Fruit fly (Drosophila melanogaster) whole organism, wandering third instar larva: ENCODE measurements around the gene Dref.

ENCODE experiments used
- Dfd ChIP-seq: fragments of >200 bp; optimal IDR thresholded peaks from 2 replicates; lab custom pipeline; 2017; ENCODE audit warnings: missing biosample characterization, missing genetic modification characterization
- GATAd ChIP-seq: sonication (Bioruptor generic); optimal IDR thresholded peaks from 2 replicates; lab custom pipeline; 2016; ENCODE audit warnings: missing biosample characterization, missing genetic modification characterization
- Hnf4 ChIP-seq: fragments of 200-800 bp; sonication (Bioruptor generic); optimal IDR thresholded peaks from 2 replicates; lab custom pipeline; 2016; ENCODE audit warnings: missing biosample characterization, mild to moderate bottlenecking, missing genetic modification characterization
- Mio ChIP-seq: sonication (Bioruptor generic); optimal IDR thresholded peaks from 2 replicates; lab custom pipeline; 2016; ENCODE audit warnings: missing biosample characterization, missing genetic modification characterization
- Rel ChIP-seq, 2 experiments: fragments of 200-800 bp; sonication (Bioruptor generic) in 1 of 2; optimal IDR thresholded peaks; 2 replicates in 1 of 2; 3 replicates in 1 of 2; lab custom pipeline; 2016 to 2019; ENCODE audit warnings: mild to moderate bottlenecking in 2 of 2, missing biosample characterization in 2 of 2, missing genetic modification characterization in 2 of 2, moderate library complexity in 1 of 2
- brk ChIP-seq: fragments of 200-800 bp; sonication (Bioruptor generic); optimal IDR thresholded peaks from 2 replicates; lab custom pipeline; 2016; ENCODE audit warnings: missing biosample characterization, mild to moderate bottlenecking, missing genetic modification characterization
- ey ChIP-seq: fragments of 200-800 bp; sonication (Bioruptor generic); optimal IDR thresholded peaks from 2 replicates; lab custom pipeline; 2016; ENCODE audit warnings: missing biosample characterization, missing genetic modification characterization
- h ChIP-seq: fragments of 200-800 bp; sonication (Bioruptor generic); optimal IDR thresholded peaks from 3 replicates; lab custom pipeline; 2016; ENCODE audit warnings: missing biosample characterization, mild to moderate bottlenecking, missing genetic modification characterization
- pan ChIP-seq: fragments of >200 bp; optimal IDR thresholded peaks from 2 replicates; lab custom pipeline; 2017
- psq ChIP-seq: fragments of 200-800 bp; sonication (Bioruptor generic); optimal IDR thresholded peaks from 3 replicates; lab custom pipeline; 2017; ENCODE audit warnings: missing biosample characterization, mild to moderate bottlenecking, missing genetic modification characterization, moderate library complexity
- rgr ChIP-seq: fragments of 200-800 bp; sonication (Bioruptor generic); optimal IDR thresholded peaks from 3 replicates; lab custom pipeline; 2016; ENCODE audit warnings: missing biosample characterization, mild to moderate bottlenecking, missing genetic modification characterization
- sage ChIP-seq: fragments of 200-800 bp; sonication (Bioruptor generic); optimal IDR thresholded peaks from 2 replicates; lab custom pipeline; 2016; ENCODE audit warnings: missing biosample characterization, mild to moderate bottlenecking, missing genetic modification characterization
- woc ChIP-seq: sonication (Bioruptor generic); optimal IDR thresholded peaks from 2 replicates; lab custom pipeline; 2016; ENCODE audit warnings: missing biosample characterization, mild to moderate bottlenecking, missing genetic modification characterization

dm6 chr2L:9972624-9973023 is 5.6 kb upstream of the Dref start:
- no peak for TF ChIP-seq Hnf4
- TF ChIP-seq ey (GFP tag; lab: Kevin White, UChicago) = no peak
- TF ChIP-seq rgr (GFP tag; lab: Kevin White, UChicago) = no peak
- no peak for TF ChIP-seq psq (GFP tag; lab: Kevin White, UChicago)
- no peak for TF ChIP-seq Rel (GFP tag; optimal IDR thresholded peaks at IDR 0.05; lab: Kevin White, UChicago)
- TF ChIP-seq Rel (tag; optimal IDR thresholded peaks at IDR 0.05; lab: Kevin White, UChicago) = no peak
- TF ChIP-seq pan (lab: Kevin White, UChicago) = no peak
- TF ChIP-seq woc (GFP tag; lab: Kevin White, UChicago) = no peak
- no peak for TF ChIP-seq sage (GFP tag; lab: Kevin White, UChicago)
- no peak for TF ChIP-seq GATAd (GFP tag; lab: Kevin White, UChicago)
- TF ChIP-seq Dfd (GFP tag; lab: Kevin White, UChicago) = no peak
- TF ChIP-seq brk = no peak
- no peak for TF ChIP-seq h
- no peak for TF ChIP-seq Mio (GFP tag; lab: Kevin White, UChicago)
